Fruit fly (Drosophila melanogaster) whole organism, prepupa: ENCODE measurements around the gene CG13901.

ENCODE experiments used
- CG10631 ChIP-seq: fragments of 200-800 bp; sonication (Bioruptor generic); optimal IDR thresholded peaks from 2 replicates; lab custom pipeline; 2016; ENCODE audit warnings: missing biosample characterization, missing genetic modification characterization
- CG10669 ChIP-seq: fragments of 200-800 bp; sonication (Bioruptor generic); optimal IDR thresholded peaks from 3 replicates; lab custom pipeline; 2018; ENCODE audit warnings: missing biosample characterization, mild to moderate bottlenecking, missing genetic modification characterization, moderate library complexity
- CG11294 ChIP-seq: fragments of 200-800 bp; sonication (Bioruptor generic); IDR thresholded peaks from 2 replicates; pipeline ENCODE4 v1.3.6; 2022; ENCODE audit warnings: missing biosample characterization, missing genetic modification characterization
- CG11762 ChIP-seq: fragments of 200-800 bp; sonication (Bioruptor generic); optimal IDR thresholded peaks from 3 replicates; lab custom pipeline; 2016; ENCODE audit warnings: missing biosample characterization, missing genetic modification characterization; ENCODE audit not compliant: insufficient read depth
- CG11902 ChIP-seq: fragments of 200-800 bp; sonication (Bioruptor generic); optimal IDR thresholded peaks from 3 replicates; lab custom pipeline; 2016; ENCODE audit warnings: missing biosample characterization, missing genetic modification characterization
- CG1621 ChIP-seq: fragments of 200-800 bp; sonication (Bioruptor generic); optimal IDR thresholded peaks from 3 replicates; lab custom pipeline; 2018; ENCODE audit warnings: missing biosample characterization, mild to moderate bottlenecking, missing genetic modification characterization
- CG32006 ChIP-seq: fragments of 200-800 bp; sonication (Bioruptor generic); optimal IDR thresholded peaks from 3 replicates; lab custom pipeline; 2017; ENCODE audit warnings: missing biosample characterization, mild to moderate bottlenecking, missing genetic modification characterization
- CG34406 ChIP-seq: fragments of 200-800 bp; sonication (Bioruptor generic); optimal IDR thresholded peaks from 3 replicates; lab custom pipeline; 2016; ENCODE audit warnings: missing biosample characterization, missing genetic modification characterization
- CG3919 ChIP-seq: fragments of 200-800 bp; sonication (Bioruptor generic); optimal IDR thresholded peaks from 3 replicates; lab custom pipeline; 2016; ENCODE audit warnings: missing biosample characterization, missing genetic modification characterization
- CG4318 ChIP-seq: fragments of 200-800 bp; sonication (Bioruptor generic); optimal IDR thresholded peaks from 3 replicates; lab custom pipeline; 2017; ENCODE audit warnings: missing biosample characterization, mild to moderate bottlenecking, missing genetic modification characterization
- CG6163 ChIP-seq: fragments of 200-800 bp; sonication (Bioruptor generic); IDR thresholded peaks from 3 replicates; pipeline ENCODE4 v1.3.6; 2022; ENCODE audit warnings: missing biosample characterization, missing genetic modification characterization
- CG6276 ChIP-seq: fragments of 200-800 bp; sonication (Bioruptor generic); optimal IDR thresholded peaks from 2 replicates; lab custom pipeline; 2017; ENCODE audit warnings: missing biosample characterization, mild to moderate bottlenecking, missing genetic modification characterization
- CG6792 ChIP-seq: fragments of 200-800 bp; sonication (Bioruptor generic); optimal IDR thresholded peaks from 3 replicates; lab custom pipeline; 2016; ENCODE audit warnings: missing biosample characterization, missing genetic modification characterization
- CG7368 ChIP-seq: fragments of 200-800 bp; sonication (Bioruptor generic); optimal IDR thresholded peaks from 3 replicates; lab custom pipeline; 2016; ENCODE audit warnings: missing biosample characterization, missing genetic modification characterization
- CG8119 ChIP-seq: fragments of 200-800 bp; sonication (Bioruptor generic); IDR thresholded peaks from 3 replicates; pipeline ENCODE4 v1.3.6; 2022; ENCODE audit warnings: missing biosample characterization, missing genetic modification characterization
- CG8319 ChIP-seq: fragments of 200-800 bp; sonication (Bioruptor generic); optimal IDR thresholded peaks from 3 replicates; lab custom pipeline; 2016; ENCODE audit warnings: missing biosample characterization, missing genetic modification characterization
- CG8632 ChIP-seq: fragments of 200-800 bp; sonication (Bioruptor generic); optimal IDR thresholded peaks from 3 replicates; lab custom pipeline; 2016; ENCODE audit warnings: missing biosample characterization, missing genetic modification characterization
- CG9139 ChIP-seq: fragments of 200-800 bp; sonication (Bioruptor generic); optimal IDR thresholded peaks from 3 replicates; lab custom pipeline; 2017; ENCODE audit warnings: missing biosample characterization, mild to moderate bottlenecking, missing genetic modification characterization
- Eip75B ChIP-seq: fragments of 200-800 bp; sonication (Bioruptor generic); optimal IDR thresholded peaks from 3 replicates; lab custom pipeline; 2016; ENCODE audit warnings: missing biosample characterization, missing genetic modification characterization
- Eip78C ChIP-seq: fragments of 200-800 bp; sonication (Bioruptor generic); peaks from one replicate; lab custom pipeline; 2016; ENCODE audit warnings: missing biosample characterization, missing genetic modification characterization
- Ets21C ChIP-seq: fragments of 200-800 bp; sonication (Bioruptor generic); optimal IDR thresholded peaks from 3 replicates; lab custom pipeline; 2016; ENCODE audit warnings: missing biosample characterization, missing genetic modification characterization
- Ets96B ChIP-seq: fragments of 200-800 bp; optimal IDR thresholded peaks from 2 replicates; lab custom pipeline; 2019; ENCODE audit warnings: missing biosample characterization, mild to moderate bottlenecking, missing genetic modification characterization, moderate library complexity
- Gug ChIP-seq: fragments of 200-800 bp; sonication (Bioruptor generic); IDR thresholded peaks from 2 replicates; pipeline ENCODE4 v1.3.6; 2022; ENCODE audit warnings: missing biosample characterization, missing genetic modification characterization
- Hr39 ChIP-seq: fragments of 200-800 bp; sonication (Bioruptor generic); optimal IDR thresholded peaks from 2 replicates; lab custom pipeline; 2016; ENCODE audit warnings: missing biosample characterization, missing genetic modification characterization
- Hr4 ChIP-seq: fragments of 200-800 bp; sonication (Bioruptor generic); optimal IDR thresholded peaks from 3 replicates; lab custom pipeline; 2016; ENCODE audit warnings: missing biosample characterization, missing genetic modification characterization
- Lpt ChIP-seq: fragments of 200-800 bp; sonication (Bioruptor generic); optimal IDR thresholded peaks from 3 replicates; lab custom pipeline; 2016; ENCODE audit warnings: missing biosample characterization, missing genetic modification characterization
- Met ChIP-seq: fragments of 200-800 bp; sonication (Bioruptor generic); optimal IDR thresholded peaks from 3 replicates; lab custom pipeline; 2016; ENCODE audit warnings: missing biosample characterization, missing genetic modification characterization
- OdsH ChIP-seq: fragments of 200-800 bp; sonication (Bioruptor generic); optimal IDR thresholded peaks from 3 replicates; lab custom pipeline; 2016; ENCODE audit warnings: missing biosample characterization, missing genetic modification characterization
- Smox ChIP-seq: fragments of 200-800 bp; sonication (Bioruptor generic); optimal IDR thresholded peaks from 3 replicates; lab custom pipeline; 2016; ENCODE audit warnings: missing biosample characterization, missing genetic modification characterization
- Sox102F ChIP-seq: fragments of 200-800 bp; sonication (Bioruptor generic); optimal IDR thresholded peaks from 2 replicates; lab custom pipeline; 2016; ENCODE audit warnings: missing biosample characterization, mild to moderate bottlenecking, missing genetic modification characterization
- Sox14 ChIP-seq: fragments of 200-800 bp; sonication (Bioruptor generic); optimal IDR thresholded peaks from 3 replicates; lab custom pipeline; 2016; ENCODE audit warnings: missing biosample characterization, missing genetic modification characterization
- Sox15 ChIP-seq: fragments of 200-800 bp; sonication (Bioruptor generic); optimal IDR thresholded peaks from 3 replicates; lab custom pipeline; 2016; ENCODE audit warnings: missing biosample characterization, missing genetic modification characterization
- achi ChIP-seq: fragments of 200-800 bp; sonication (Bioruptor generic); optimal IDR thresholded peaks from 3 replicates; lab custom pipeline; 2016; ENCODE audit warnings: missing biosample characterization, missing genetic modification characterization
- acj6 ChIP-seq: fragments of 200-800 bp; sonication (Bioruptor generic); optimal IDR thresholded peaks from 3 replicates; lab custom pipeline; 2016; ENCODE audit warnings: missing biosample characterization, missing genetic modification characterization
- cyc ChIP-seq: fragments of 200-800 bp; sonication (Bioruptor generic); optimal IDR thresholded peaks from 3 replicates; lab custom pipeline; 2016; ENCODE audit warnings: missing biosample characterization, missing genetic modification characterization
- dac ChIP-seq: fragments of 200-800 bp; sonication (Bioruptor generic); optimal IDR thresholded peaks from 2 replicates; lab custom pipeline; 2017; ENCODE audit warnings: missing biosample characterization, mild to moderate bottlenecking, missing genetic modification characterization
- dsx ChIP-seq: fragments of 200-800 bp; optimal IDR thresholded peaks from 3 replicates; lab custom pipeline; 2019; ENCODE audit warnings: missing biosample characterization, mild to moderate bottlenecking, missing genetic modification characterization, moderate library complexity; ENCODE audit not compliant: poor library complexity, severe bottlenecking
- esn ChIP-seq: fragments of 200-800 bp; sonication (Bioruptor generic); optimal IDR thresholded peaks from 2 replicates; lab custom pipeline; 2016; ENCODE audit warnings: missing biosample characterization, mild to moderate bottlenecking, missing genetic modification characterization, moderate library complexity
- fd85E ChIP-seq: fragments of 200-800 bp; sonication (Bioruptor generic); optimal IDR thresholded peaks from 3 replicates; lab custom pipeline; 2016; ENCODE audit warnings: missing biosample characterization, missing genetic modification characterization
- net ChIP-seq: fragments of 200-800 bp; sonication (Bioruptor generic); optimal IDR thresholded peaks from 3 replicates; lab custom pipeline; 2016; ENCODE audit warnings: missing biosample characterization, missing genetic modification characterization
- pdm3 ChIP-seq: fragments of 200-800 bp; sonication (Bioruptor generic); optimal IDR thresholded peaks from 3 replicates; lab custom pipeline; 2016; ENCODE audit warnings: missing biosample characterization, missing genetic modification characterization
- salr ChIP-seq, 2 experiments: fragments of 200-800 bp; sonication (Bioruptor generic); optimal IDR thresholded peaks; 3 replicates each; lab custom pipeline; 2016 to 2018; ENCODE audit warnings: missing biosample characterization in 2 of 2, missing genetic modification characterization in 2 of 2, mild to moderate bottlenecking in 1 of 2
- spab ChIP-seq: fragments of 200-800 bp; sonication (Bioruptor generic); optimal IDR thresholded peaks from 2 replicates; lab custom pipeline; 2017; ENCODE audit warnings: missing biosample characterization, mild to moderate bottlenecking, missing genetic modification characterization, missing genetic modification reagents
- ss ChIP-seq, 2 experiments: fragments of 200-800 bp; sonication (Bioruptor generic); optimal IDR thresholded peaks; 2 replicates in 1 of 2; 3 replicates in 1 of 2; lab custom pipeline; 2017 to 2018; ENCODE audit warnings: mild to moderate bottlenecking in 2 of 2, missing biosample characterization in 2 of 2, missing genetic modification characterization in 2 of 2, moderate library complexity in 1 of 2
- svp ChIP-seq: fragments of 200-800 bp; sonication (Bioruptor generic); peaks from one replicate; lab custom pipeline; 2016; ENCODE audit warnings: missing biosample characterization, missing genetic modification characterization
- topi ChIP-seq: fragments of 200-800 bp; sonication (Bioruptor generic); optimal IDR thresholded peaks from 3 replicates; lab custom pipeline; 2016; ENCODE audit warnings: missing biosample characterization, missing genetic modification characterization

CG13901 gene

dm6 chr3L:824444-824843, 13.2 kb downstream of the CG13901 start (continued):
- TF ChIP-seq topi (GFP tag; lab: Kevin White, UChicago), result peak; percentile 69
- peak; percentile 93 for TF ChIP-seq Hr4 (GFP tag; lab: Kevin White, UChicago)
- TF ChIP-seq fd85E, result no peak
- TF ChIP-seq Lpt (GFP tag; lab: Kevin White, UChicago), result peak; percentile 71
- TF ChIP-seq CG4318 (GFP tag; lab: Kevin White, UChicago), result peak; percentile 77
- peak; percentile 61 for TF ChIP-seq CG11294 (GFP tag; lab: Robert Waterston, UW)
- TF ChIP-seq Eip75B, result peak; percentile 50
- peak; percentile 77 for TF ChIP-seq dac (GFP tag; lab: Kevin White, UChicago)
- peak; percentile 29 for TF ChIP-seq Sox15
- TF ChIP-seq CG34406 (GFP tag; lab: Kevin White, UChicago), result peak; percentile 60
- peak; percentile 38 for TF ChIP-seq CG8632
- peak; percentile 75 for TF ChIP-seq Sox102F (GFP tag; lab: Kevin White, UChicago)
- peak; percentile 39 for TF ChIP-seq cyc (GFP tag; lab: Kevin White, UChicago)
- peak; percentile 91 for TF ChIP-seq CG32006 (GFP tag; lab: Kevin White, UChicago)
- peak; percentile 10 for TF ChIP-seq CG11902
- TF ChIP-seq CG3919 (GFP tag; lab: Kevin White, UChicago), result peak; percentile 57
- TF ChIP-seq CG8119 (GFP tag; lab: Robert Waterston, UW), result peak; percentile 89
- peak; percentile 68 for TF ChIP-seq CG8319 (GFP tag; lab: Kevin White, UChicago)
- TF ChIP-seq Ets21C, result peak; percentile 30
- peak; percentile 31 to 79 for TF ChIP-seq salr (GFP tag; optimal IDR thresholded peaks at IDR 0.05; lab: Kevin White, UChicago)
- TF ChIP-seq CG10669, result peak; percentile 12

dm6 chr3L:823597-823996, 14.0 kb downstream of the CG13901 start:
- peak; percentile 35 for TF ChIP-seq svp (GFP tag; lab: Kevin White, UChicago)
- TF ChIP-seq CG3919 (GFP tag; lab: Kevin White, UChicago), result peak; percentile 15
- no peak for TF ChIP-seq Hr39 (GFP tag; lab: Kevin White, UChicago)
- no peak for TF ChIP-seq net
- no peak for TF ChIP-seq CG6276 (GFP tag; lab: Kevin White, UChicago)
- TF ChIP-seq CG6163, result 0 out of 3 replicates have a peak, but pooled peaks have one; percentile 3
- peak; percentile 14 for TF ChIP-seq Eip78C
- TF ChIP-seq, all 60 proteins: peak for 4

dm6 chr3L:822619-823018, 15.0 kb downstream of the CG13901 start:
- TF ChIP-seq Ets96B (tag; lab: Kevin White, UChicago) (peak; percentile 73), Gug (GFP tag; lab: Robert Waterston, UW) (peak; percentile 47; the same call in 1 of the 2 replicates), esn (GFP tag; lab: Kevin White, UChicago) (peak; percentile 81), CG4318 (GFP tag; lab: Kevin White, UChicago) (no peak), Sox14 (peak; percentile 80), CG10631 (GFP tag; lab: Kevin White, UChicago) (peak; percentile 67), Smox (GFP tag; lab: Kevin White, UChicago) (peak; percentile 80), CG3919 (GFP tag; lab: Kevin White, UChicago) (peak; percentile 77), spab (peak; percentile 69), pdm3 (GFP tag; lab: Kevin White, UChicago) (peak; percentile 75), CG10669 (peak; percentile 75), ss (GFP tag; optimal IDR thresholded peaks at IDR 0.05; lab: Kevin White, UChicago) (peak; percentile 11 to 56), CG6792 (GFP tag; lab: Kevin White, UChicago) (peak; percentile 67), CG1621 (tag; lab: Kevin White, UChicago) (peak; percentile 37), CG6276 (GFP tag; lab: Kevin White, UChicago) (no peak), OdsH (peak; percentile 79), CG6163 (peak; percentile 85), CG9139 (no peak), cyc (GFP tag; lab: Kevin White, UChicago) (peak; percentile 80), Ets21C (peak; percentile 62), acj6 (GFP tag; lab: Kevin White, UChicago) (peak; percentile 73), Met (GFP tag; lab: Kevin White, UChicago) (peak; percentile 83), Lpt (GFP tag; lab: Kevin White, UChicago) (peak; percentile 21), fd85E (peak; percentile 30), CG34406 (GFP tag; lab: Kevin White, UChicago) (peak; percentile 73), CG32006 (GFP tag; lab: Kevin White, UChicago) (peak; percentile 57), CG11762 (GFP tag; lab: Kevin White, UChicago) (peak; percentile 59), Sox102F (GFP tag; lab: Kevin White, UChicago) (peak; percentile 86), CG11902 (peak; percentile 51), Eip75B (peak; percentile 83), achi (GFP tag; lab: Kevin White, UChicago) (peak; percentile 82), CG8632 (peak; percentile 70), salr (GFP tag; optimal IDR thresholded peaks at IDR 0.05; lab: Kevin White, UChicago) (peak; percentile 23 to 48), dsx (no peak), Eip78C (peak; percentile 93), CG7368 (peak; percentile 75)
